Worm (Caenorhabditis elegans) whole organism, early embryonic: ENCODE data around the gene aass-1.

Experiments
- aly-1 ChIP-seq: sonication (generic microtip); optimal IDR thresholded peaks from 2 replicates; lab custom pipeline; 2016; ENCODE audit warnings: missing genetic modification characterization, missing compliant biosample characterization
- ama-1 ChIP-seq: fragments of 150-350 bp; optimal IDR thresholded peaks from 2 replicates; lab custom pipeline; 2014
- ceh-36 ChIP-seq: sonication (generic microtip); optimal IDR thresholded peaks from 2 replicates; lab custom pipeline; 2016; ENCODE audit warnings: missing genetic modification characterization, inconsistent platforms, missing compliant biosample characterization
- flt-1 ChIP-seq: fragments of 200-800 bp; sonication (Bioruptor generic); IDR thresholded peaks from 2 replicates; pipeline ENCODE4 v1.3.6; 2022; ENCODE audit warnings: missing genetic modification characterization, missing compliant biosample characterization
- hmbx-1 ChIP-seq: sonication (generic microtip); optimal IDR thresholded peaks from 2 replicates; lab custom pipeline; 2016; ENCODE audit warnings: mild to moderate bottlenecking, missing genetic modification characterization, missing compliant biosample characterization
- hnd-1 ChIP-seq: sonication (generic microtip); optimal IDR thresholded peaks from 2 replicates; lab custom pipeline; 2016; ENCODE audit warnings: missing genetic modification characterization, missing compliant biosample characterization
- pes-1 ChIP-seq: fragments of 200-800 bp; sonication (Bioruptor generic); IDR thresholded peaks from 2 replicates; pipeline ENCODE4 v1.3.6; 2022; ENCODE audit warnings: missing genetic modification reagents, missing genetic modification characterization, missing compliant biosample characterization
- tra-4 ChIP-seq: sonication (generic microtip); optimal IDR thresholded peaks from 2 replicates; lab custom pipeline; 2017; ENCODE audit warnings: missing genetic modification characterization, missing compliant biosample characterization

ce11 chrIV:240257-240754 is 4.6 kb upstream of the aass-1 start, which contains the start of the genes fnta-1 and cogc-8:
- TF ChIP-seq hmbx-1 = no peak
- no peak for TF ChIP-seq flt-1 (GFP tag; lab: Robert Waterston, UW)
- TF ChIP-seq pes-1 (GFP tag; lab: Robert Waterston, UW) = no peak
- TF ChIP-seq tra-4 (tag; lab: Kevin White, UChicago) = no peak
- no peak for TF ChIP-seq ama-1 (lab: Kevin White, UChicago)
- no peak for TF ChIP-seq ceh-36 (tag; lab: Kevin White, UChicago)
- TF ChIP-seq hnd-1 (tag; lab: Kevin White, UChicago) = no peak
- TF ChIP-seq aly-1 = no peak
